Worm (Caenorhabditis elegans): Measurements from ENCODE around the gene pcf-11.

DNA sequence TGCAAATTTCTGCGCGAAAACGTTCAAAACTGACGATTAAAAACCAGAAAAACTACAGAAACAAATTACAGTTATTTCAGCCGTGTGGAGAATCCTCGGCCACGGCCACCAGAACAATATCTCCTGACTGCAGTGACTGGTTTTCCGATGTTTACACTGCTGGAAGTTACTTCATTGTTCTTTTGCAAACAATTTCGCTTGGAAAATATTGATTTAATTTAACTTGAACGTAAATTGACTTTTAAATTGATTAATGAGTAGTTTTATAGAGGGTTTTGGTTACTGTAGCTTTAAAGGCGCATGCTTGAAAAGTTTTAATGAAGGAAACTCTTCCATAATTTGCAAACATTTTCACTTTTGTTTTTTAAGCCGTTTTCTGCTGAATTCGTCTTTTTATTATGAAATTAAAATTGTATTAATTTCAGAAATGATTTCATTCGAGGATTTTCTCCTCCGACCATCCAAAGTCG is 25.7 kb upstream of the pcf-11 start, which contains the start of gene smcr-8:
- TF ChIP-seq nhr-77 (tag; optimal IDR thresholded peaks at IDR 0.05) (no peak), aly-2 (tag; optimal IDR thresholded peaks at IDR 0.05) (no peak), ama-1 (optimal IDR thresholded peaks at IDR 0.05) (no peak), fkh-10 (GFP tag; optimal IDR thresholded peaks at IDR 0.05) (no peak), nhr-28 (tag; optimal IDR thresholded peaks at IDR 0.05) (no peak), ceh-82 (tag; optimal IDR thresholded peaks at IDR 0.05) (no peak), hlh-30 (tag; optimal IDR thresholded peaks at IDR 0.05; ENCODE audit: insufficient read depth) (no peak), mep-1 (tag; optimal IDR thresholded peaks at IDR 0.05) (no peak), lin-13 (GFP tag; optimal IDR thresholded peaks at IDR 0.05) (no peak), ces-1 (GFP tag; optimal IDR thresholded peaks at IDR 0.05) (no peak), snpc-1.2 (GFP tag; IDR thresholded peaks at IDR 0.05) (no peak)

Measured in whole organism, L4 larva.